Worm (Caenorhabditis elegans): ENCODE measurements around the gene mrps-18.C.

DNA sequence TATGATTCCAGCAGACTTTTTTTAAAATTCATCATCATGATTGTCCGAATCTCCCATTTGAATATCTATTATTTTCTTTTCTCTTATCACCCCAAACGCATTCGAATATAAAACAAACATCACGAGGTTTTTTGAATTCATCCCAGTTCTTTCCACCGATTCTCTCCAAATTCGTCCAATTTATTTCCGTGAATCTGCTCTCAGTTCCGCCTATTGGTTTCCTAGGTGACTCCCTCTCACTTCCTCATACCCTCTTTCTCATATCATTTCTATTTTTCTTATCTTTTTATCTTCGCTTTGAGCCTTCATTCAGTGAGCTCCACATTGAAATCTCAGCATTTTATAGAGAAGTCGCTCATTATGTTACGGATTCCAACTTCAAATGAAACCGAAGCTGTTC lies 43.1 kb downstream of the mrps-18.C start, which contains the start of gene T13C2.7:
- TF ChIP-seq mep-1 (tag; optimal IDR thresholded peaks at IDR 0.05), result no peak
- TF ChIP-seq unc-62 (GFP tag; optimal IDR thresholded peaks at IDR 0.05), result no peak
- TF ChIP-seq lin-39 (tag; optimal IDR thresholded peaks at IDR 0.05), result no peak
- TF ChIP-seq ztf-11 (tag; optimal IDR thresholded peaks at IDR 0.05), result no peak
- TF ChIP-seq egl-27 (tag; optimal IDR thresholded peaks at IDR 0.05), result no peak
- TF ChIP-seq aly-2 (tag; optimal IDR thresholded peaks at IDR 0.05), result no peak
- no peak for TF ChIP-seq nhr-84 (tag; optimal IDR thresholded peaks at IDR 0.05)
- TF ChIP-seq sox-4 (tag; optimal IDR thresholded peaks at IDR 0.05), result no peak
